Worm (Caenorhabditis elegans) whole organism, young adult: ENCODE results near the gene ZC15.10.

Experiments used
- Y95B8A.8 ChIP-seq: fragments of 200-800 bp; sonication (Bioruptor generic); IDR thresholded peaks from 2 replicates; pipeline ENCODE4 v1.3.6; 2022; ENCODE audit warnings: missing genetic modification reagents, missing genetic modification characterization, missing compliant biosample characterization
- chd-7 ChIP-seq: sonication (generic microtip); optimal IDR thresholded peaks from 2 replicates; lab custom pipeline; 2016; ENCODE audit warnings: mild to moderate bottlenecking, missing genetic modification characterization, moderate library complexity, missing compliant biosample characterization
- pha-4 ChIP-seq: fragments of 150-350 bp; sonication (generic microtip); optimal IDR thresholded peaks from 2 replicates; lab custom pipeline; 2014; ENCODE audit warnings: missing biosample characterization, missing genetic modification reagents, missing genetic modification characterization
- snpc-4 ChIP-seq, 5 experiments: fragments of 150-350 bp in 1 of 5; sonication (generic microtip) in 4 of 5; optimal IDR thresholded peaks; 2 replicates each; lab custom pipeline; 2014 to 2018; ENCODE audit warnings: missing genetic modification characterization in 5 of 5, missing biosample characterization in 3 of 5, antibody characterized with exemption in 2 of 5, mild to moderate bottlenecking in 2 of 5, missing compliant biosample characterization in 2 of 5, missing genotype in 2 of 5, moderate library complexity in 2 of 5, missing genetic modification reagents in 1 of 5
- unc-62 ChIP-seq: fragments of 150-350 bp; optimal IDR thresholded peaks from 2 replicates; lab custom pipeline; 2014; ENCODE audit warnings: missing biosample characterization, missing genetic modification reagents, missing genetic modification characterization

DNA sequence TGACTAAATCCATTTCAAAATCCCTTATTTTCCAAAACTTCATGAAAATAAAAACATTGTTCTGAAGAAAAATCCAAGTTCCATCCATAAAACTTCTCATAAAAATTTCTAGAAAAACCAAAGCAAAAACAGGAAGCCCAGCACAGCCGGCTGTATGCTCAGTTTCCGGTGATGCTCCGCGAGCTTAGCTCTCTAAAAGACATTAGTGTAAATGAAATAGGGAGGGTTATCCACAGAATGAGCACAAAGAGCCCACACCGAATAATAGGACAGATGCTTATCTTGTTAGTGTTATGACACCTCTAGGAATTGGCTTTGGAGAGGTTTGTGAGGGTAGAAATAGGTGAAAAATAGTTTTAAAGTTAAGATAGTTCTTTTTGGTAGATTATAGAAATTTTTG, 27.5 kb downstream of the ZC15.10 start:
- TF ChIP-seq Y95B8A.8 (GFP tag; lab: Robert Waterston, UW) (no peak), unc-62 (GFP tag; lab: Kevin White, UChicago) (no peak), pha-4 (no peak), snpc-4 (GFP tag; optimal IDR thresholded peaks at IDR 0.05; lab: Kevin White, UChicago) (no peak), snpc-4 (tag; optimal IDR thresholded peaks at IDR 0.05; lab: Kevin White, UChicago) (no peak), chd-7 (tag; lab: Kevin White, UChicago) (no peak)
